Fruit fly (Drosophila melanogaster) whole organism, prepupa: ENCODE results near the gene Jon99Ciii.

Experiments used
- CG8319 ChIP-seq: fragments of 200-800 bp; sonication (Bioruptor generic); optimal IDR thresholded peaks from 3 replicates; lab custom pipeline; 2016; ENCODE audit warnings: missing biosample characterization, missing genetic modification characterization
- CG9139 ChIP-seq: fragments of 200-800 bp; sonication (Bioruptor generic); optimal IDR thresholded peaks from 3 replicates; lab custom pipeline; 2017; ENCODE audit warnings: missing biosample characterization, mild to moderate bottlenecking, missing genetic modification characterization
- Ets21C ChIP-seq: fragments of 200-800 bp; sonication (Bioruptor generic); optimal IDR thresholded peaks from 3 replicates; lab custom pipeline; 2016; ENCODE audit warnings: missing biosample characterization, missing genetic modification characterization

DNA sequence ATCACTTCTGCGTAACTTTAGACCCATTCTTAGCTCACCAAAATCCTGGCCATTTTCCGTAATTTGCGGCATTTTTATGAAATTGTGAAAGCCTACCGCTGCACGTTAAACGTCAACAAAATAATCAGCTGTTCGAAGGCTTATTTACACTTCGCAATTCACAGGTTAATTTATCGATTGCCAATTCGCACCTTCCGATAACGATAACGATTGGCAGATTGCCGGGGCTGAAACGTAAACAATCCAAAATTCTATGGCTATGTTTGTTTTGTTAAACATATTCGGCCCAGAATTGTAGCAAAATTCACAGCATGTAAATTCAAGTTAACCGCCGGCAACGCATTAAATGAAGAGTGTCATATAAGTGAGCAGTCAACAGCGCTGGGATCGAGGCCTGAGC, 13.7 kb downstream of the Jon99Ciii start, which contains the start of the genes eIF2Balpha and Vps13B:
- TF ChIP-seq CG8319 (GFP tag; lab: Kevin White, UChicago) (no peak), Ets21C (GFP tag; lab: Kevin White, UChicago) (no peak), CG9139 (GFP tag; lab: Kevin White, UChicago) (no peak)
